Worm (Caenorhabditis elegans) whole organism, late embryonic: ENCODE results near the gene Y17D7B.3.

Experiments
- C08G9.2 ChIP-seq: sonication (generic microtip); optimal IDR thresholded peaks from 2 replicates; lab custom pipeline; 2016; ENCODE audit warnings: mild to moderate bottlenecking, missing genetic modification characterization, moderate library complexity, missing compliant biosample characterization
- Y22D7AL.16 ChIP-seq: sonication (generic microtip); optimal IDR thresholded peaks from 2 replicates; lab custom pipeline; 2016; ENCODE audit warnings: missing genetic modification characterization, missing compliant biosample characterization
- ama-1 ChIP-seq: fragments of 150-350 bp; optimal IDR thresholded peaks from 2 replicates; lab custom pipeline; 2014
- ceh-45 ChIP-seq: fragments of 200-800 bp; sonication (Bioruptor generic); IDR thresholded peaks from 2 replicates; pipeline ENCODE4 v1.3.6; 2022; ENCODE audit warnings: missing genetic modification reagents, missing genetic modification characterization, missing compliant biosample characterization
- dve-1 ChIP-seq: sonication (generic microtip); optimal IDR thresholded peaks from 2 replicates; lab custom pipeline; 2017; ENCODE audit warnings: antibody characterized with exemption, mild to moderate bottlenecking, missing genetic modification characterization, missing compliant biosample characterization
- elt-4 ChIP-seq: sonication (generic microtip); optimal IDR thresholded peaks from 2 replicates; lab custom pipeline; 2016; ENCODE audit warnings: missing genetic modification characterization, missing compliant biosample characterization
- ets-4 ChIP-seq: sonication (generic microtip); optimal IDR thresholded peaks from 2 replicates; lab custom pipeline; 2016; ENCODE audit warnings: missing genetic modification characterization, missing compliant biosample characterization
- fkh-10 ChIP-seq: fragments of 150-350 bp; optimal IDR thresholded peaks from 2 replicates; lab custom pipeline; 2014; ENCODE audit warnings: missing biosample characterization, missing genetic modification reagents, missing genetic modification characterization
- nfya-1 ChIP-seq: sonication (generic microtip); optimal IDR thresholded peaks from 2 replicates; lab custom pipeline; 2017; ENCODE audit warnings: missing genetic modification characterization, mild to moderate bottlenecking, missing compliant biosample characterization, antibody characterized with exemption, moderate library complexity
- pqm-1 ChIP-seq: sonication (generic microtip); optimal IDR thresholded peaks from 2 replicates; lab custom pipeline; 2016; ENCODE audit warnings: missing genetic modification characterization, missing compliant biosample characterization
- syd-9 ChIP-seq: sonication (generic microtip); optimal IDR thresholded peaks from 2 replicates; lab custom pipeline; 2016; ENCODE audit warnings: mild to moderate bottlenecking, missing genetic modification characterization, moderate library complexity, missing compliant biosample characterization
- tbx-2 ChIP-seq: sonication (generic microtip); optimal IDR thresholded peaks from 2 replicates; lab custom pipeline; 2016; ENCODE audit warnings: missing genetic modification characterization, missing compliant biosample characterization
- unc-55 ChIP-seq: sonication (generic microtip); optimal IDR thresholded peaks from 2 replicates; lab custom pipeline; 2017; ENCODE audit warnings: missing biosample characterization, missing genetic modification reagents, missing genetic modification characterization
- ztf-16 ChIP-seq: sonication (generic microtip); optimal IDR thresholded peaks from 2 replicates; lab custom pipeline; 2017; ENCODE audit warnings: missing genetic modification characterization, missing compliant biosample characterization

ce11 chrV:18772761-18773160 is 13.8 kb downstream of the Y17D7B.3 start, which contains the start of gene clec-257:
- no peak for TF ChIP-seq elt-4 (tag; lab: Kevin White, UChicago)
- no peak for TF ChIP-seq ceh-45
- no peak for TF ChIP-seq ama-1 (lab: Kevin White, UChicago)
- no peak for TF ChIP-seq nfya-1
- TF ChIP-seq Y22D7AL.16 (tag; lab: Kevin White, UChicago), result no peak
- TF ChIP-seq tbx-2, result no peak
- TF ChIP-seq ets-4 (tag; lab: Kevin White, UChicago), result no peak
- no peak for TF ChIP-seq ztf-16
- no peak for TF ChIP-seq pqm-1
- TF ChIP-seq syd-9 (tag; lab: Kevin White, UChicago), result no peak
- no peak for TF ChIP-seq fkh-10
- no peak for TF ChIP-seq unc-55 (GFP tag; lab: Kevin White, UChicago)
- TF ChIP-seq dve-1 (tag; lab: Kevin White, UChicago), result no peak
- no peak for TF ChIP-seq C08G9.2 (tag; lab: Kevin White, UChicago)
